Worm (Caenorhabditis elegans) whole organism, L1 larva: ENCODE measurements around the gene oig-2.

Experiments
- aly-2 ChIP-seq: fragments of 150-350 bp; optimal IDR thresholded peaks from 2 replicates; lab custom pipeline; 2014; ENCODE audit warnings: missing biosample characterization, missing genetic modification characterization
- blmp-1 ChIP-seq: fragments of 150-350 bp; optimal IDR thresholded peaks from 2 replicates; lab custom pipeline; 2014; ENCODE audit warnings: missing biosample characterization, missing genetic modification characterization
- ceh-63 ChIP-seq: fragments of 200-800 bp; sonication (Bioruptor generic); optimal IDR thresholded peaks from 2 replicates; lab custom pipeline; 2018; ENCODE audit warnings: mild to moderate bottlenecking, missing genetic modification characterization, missing compliant biosample characterization
- ceh-82 ChIP-seq, 3 experiments: fragments of 150-350 bp in 1 of 3; sonication (generic microtip) in 2 of 3; optimal IDR thresholded peaks; 2 replicates each; lab custom pipeline; 2014 to 2017; ENCODE audit warnings: missing biosample characterization in 3 of 3, missing genetic modification characterization in 3 of 3
- dsc-1 ChIP-seq: sonication (generic microtip); optimal IDR thresholded peaks from 2 replicates; lab custom pipeline; 2016; ENCODE audit warnings: mild to moderate bottlenecking, missing genetic modification characterization, missing compliant biosample characterization
- egl-13 ChIP-seq: sonication (generic microtip); optimal IDR thresholded peaks from 2 replicates; lab custom pipeline; 2016; ENCODE audit warnings: missing genotype, missing genetic modification reagents, missing genetic modification characterization, missing compliant biosample characterization
- egl-27 ChIP-seq, 2 experiments: fragments of 150-350 bp in 1 of 2; sonication (generic microtip); optimal IDR thresholded peaks; 3 replicates each; lab custom pipeline; 2017 to 2018; ENCODE audit warnings: missing biosample characterization in 2 of 2, missing genetic modification characterization in 2 of 2, missing genetic modification reagents in 2 of 2
- ets-5 ChIP-seq: fragments of 200-800 bp; sonication (Bioruptor generic); IDR thresholded peaks from 2 replicates; pipeline ENCODE4 v1.3.6; 2022; ENCODE audit warnings: missing genetic modification characterization, missing compliant biosample characterization
- fkh-10 ChIP-seq: sonication (generic microtip); optimal IDR thresholded peaks from 2 replicates; lab custom pipeline; 2017; ENCODE audit warnings: missing biosample characterization, missing genetic modification reagents, missing genetic modification characterization
- grh-1 ChIP-seq: fragments of 200-800 bp; sonication (Bioruptor generic); IDR thresholded peaks from 2 replicates; pipeline ENCODE4 v1.3.6; 2022; ENCODE audit warnings: missing genetic modification reagents, missing genetic modification characterization, missing compliant biosample characterization
- irx-1 ChIP-seq: sonication (generic microtip); optimal IDR thresholded peaks from 2 replicates; lab custom pipeline; 2016; ENCODE audit warnings: missing genetic modification characterization, missing compliant biosample characterization
- jun-1 ChIP-seq: fragments of 150-350 bp; optimal IDR thresholded peaks from 2 replicates; lab custom pipeline; 2014; ENCODE audit warnings: missing biosample characterization, missing genetic modification reagents, missing genetic modification characterization
- lin-35 ChIP-seq, 2 experiments: fragments of 150-350 bp; optimal IDR thresholded peaks; 2 replicates each; lab custom pipeline; 2014; ENCODE audit warnings: missing biosample characterization in 2 of 2, missing genetic modification characterization in 2 of 2, missing genetic modification reagents in 2 of 2
- lin-39 ChIP-seq: fragments of 150-350 bp; optimal IDR thresholded peaks from 2 replicates; lab custom pipeline; 2014; ENCODE audit warnings: missing biosample characterization, missing genetic modification reagents, missing genetic modification characterization
- lir-3 ChIP-seq: sonication (generic microtip); optimal IDR thresholded peaks from 2 replicates; lab custom pipeline; 2016; ENCODE audit warnings: mild to moderate bottlenecking, missing genetic modification characterization, moderate library complexity, missing compliant biosample characterization; ENCODE audit not compliant: poor library complexity
- mdl-1 ChIP-seq, 2 experiments: fragments of 150-350 bp; optimal IDR thresholded peaks; 2 replicates each; lab custom pipeline; 2014 to 2017; ENCODE audit warnings: missing biosample characterization in 2 of 2, missing genetic modification characterization in 2 of 2, inconsistent platforms in 1 of 2
- nhr-19 ChIP-seq: fragments of 200-800 bp; sonication (Bioruptor generic); conservative IDR thresholded peaks from 2 replicates; pipeline ENCODE4 v1.3.6; 2022; ENCODE audit warnings: missing genetic modification characterization, missing compliant biosample characterization
- nhr-237 ChIP-seq: fragments of 150-350 bp; optimal IDR thresholded peaks from 2 replicates; lab custom pipeline; 2014; ENCODE audit warnings: missing biosample characterization, missing genetic modification characterization
- nhr-47 ChIP-seq: sonication (generic microtip); optimal IDR thresholded peaks from 2 replicates; lab custom pipeline; 2016; ENCODE audit warnings: mild to moderate bottlenecking, missing genetic modification characterization, moderate library complexity, missing compliant biosample characterization
- nhr-77 ChIP-seq: fragments of 150-350 bp; optimal IDR thresholded peaks from 2 replicates; lab custom pipeline; 2014; ENCODE audit warnings: missing biosample characterization, missing genetic modification characterization
- nhr-84 ChIP-seq: sonication (generic microtip); optimal IDR thresholded peaks from 2 replicates; lab custom pipeline; 2017; ENCODE audit warnings: missing biosample characterization, missing genetic modification characterization
- nhr-85 ChIP-seq: sonication (generic microtip); peaks from one replicate; lab custom pipeline; 2016; ENCODE audit warnings: missing genetic modification characterization, inconsistent platforms, missing compliant biosample characterization
- sptf-1 ChIP-seq: fragments of 150-350 bp; optimal IDR thresholded peaks from 2 replicates; lab custom pipeline; 2014; ENCODE audit warnings: missing biosample characterization, missing genetic modification characterization
- sup-37 ChIP-seq: fragments of 200-800 bp; sonication (Bioruptor generic); optimal IDR thresholded peaks from 2 replicates; lab custom pipeline; 2018; ENCODE audit warnings: mild to moderate bottlenecking, missing genetic modification characterization, missing compliant biosample characterization
- tlp-1 ChIP-seq: fragments of 150-350 bp; optimal IDR thresholded peaks from 2 replicates; lab custom pipeline; 2014; ENCODE audit warnings: missing biosample characterization, missing genetic modification characterization
- unc-130 ChIP-seq: fragments of 150-350 bp; optimal IDR thresholded peaks from 2 replicates; lab custom pipeline; 2017; ENCODE audit warnings: missing biosample characterization, missing genetic modification characterization, inconsistent platforms
- unc-30 ChIP-seq: sonication (generic microtip); optimal IDR thresholded peaks from 2 replicates; lab custom pipeline; 2017; ENCODE audit warnings: missing biosample characterization, missing genetic modification characterization
- xbp-1 ChIP-seq: sonication (generic microtip); optimal IDR thresholded peaks from 2 replicates; lab custom pipeline; 2016; ENCODE audit warnings: missing genetic modification characterization, missing compliant biosample characterization
- ztf-4 ChIP-seq: fragments of 150-350 bp; optimal IDR thresholded peaks from 2 replicates; lab custom pipeline; 2014; ENCODE audit warnings: missing biosample characterization, missing genetic modification characterization

The oig-2 gene

DNA sequence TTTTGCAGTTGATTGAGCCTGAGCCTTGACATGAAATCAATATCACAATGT, 42.6 kb downstream of the oig-2 start, which contains the start of gene ptr-18:
Gene ptr-18 (plus strand): TSS at position 9 of the 51 bp plus-strand sequence.
- TF ChIP-seq mdl-1 (tag; optimal IDR thresholded peaks at IDR 0.05; lab: Kevin White, UChicago) (no peak), ceh-82 (tag; optimal IDR thresholded peaks at IDR 0.05; lab: Kevin White, UChicago) (no peak), lin-39 (no peak), egl-27 (tag; optimal IDR thresholded peaks at IDR 0.05; lab: Kevin White, UChicago) (no peak), tlp-1 (tag; lab: Kevin White, UChicago) (no peak), aly-2 (tag; lab: Kevin White, UChicago) (no peak), unc-130 (tag; lab: Kevin White, UChicago) (no peak), sup-37 (GFP tag; lab: Kevin White, UChicago) (no peak), nhr-47 (no peak), lin-35 (GFP tag; optimal IDR thresholded peaks at IDR 0.05; lab: Kevin White, UChicago) (no peak), ceh-63 (GFP tag; lab: Kevin White, UChicago) (no peak), fkh-10 (no peak), grh-1 (GFP tag; lab: Robert Waterston, UW) (no peak)

DNA sequence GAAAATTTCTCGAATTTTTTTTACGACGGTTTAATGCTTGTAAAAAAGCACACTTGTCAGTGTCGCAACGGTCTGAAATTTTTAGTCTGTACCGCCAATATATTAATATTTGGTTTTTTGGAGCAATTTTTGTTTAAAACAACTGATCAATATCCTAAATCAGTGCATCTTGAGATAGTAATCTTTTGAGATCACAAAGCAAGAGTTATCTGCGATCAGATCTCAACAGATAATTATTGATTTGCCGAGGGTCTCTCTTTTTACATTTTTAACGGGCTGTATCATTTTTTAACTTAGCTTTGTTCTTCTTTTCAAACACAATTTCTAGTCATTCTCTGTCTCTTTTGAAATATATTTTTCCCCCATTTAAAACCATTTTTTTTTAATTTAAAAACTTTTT, 42.8 kb downstream of the oig-2 start:
- no peak for TF ChIP-seq sptf-1 (tag; lab: Kevin White, UChicago)
- no peak for TF ChIP-seq nhr-47
- peak; percentile 69 for TF ChIP-seq nhr-85
- TF ChIP-seq ceh-82 (tag; optimal IDR thresholded peaks at IDR 0.05; lab: Kevin White, UChicago) = no peak
- TF ChIP-seq ztf-4 (tag; lab: Kevin White, UChicago) = no peak

DNA sequence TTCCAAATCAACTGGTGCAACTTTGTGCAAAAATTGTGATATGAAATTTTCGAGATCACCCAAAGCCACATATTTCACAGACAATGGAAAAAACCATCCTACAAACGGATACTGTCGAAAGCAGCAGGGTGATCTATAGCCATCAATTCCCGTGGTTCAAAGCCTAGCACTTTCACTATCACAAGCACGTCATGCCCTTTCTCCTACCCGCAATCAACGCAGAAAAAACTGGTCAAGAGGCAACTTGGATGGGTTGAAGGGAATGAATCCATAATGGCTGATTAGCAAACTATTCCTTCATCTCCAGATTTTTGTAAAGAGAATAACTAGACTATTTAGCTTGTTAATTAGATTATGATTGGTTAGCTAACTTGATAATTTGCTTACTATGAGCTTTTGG, 46.2 kb downstream of the oig-2 start:
- TF ChIP-seq ceh-82 (tag; optimal IDR thresholded peaks at IDR 0.05; lab: Kevin White, UChicago) (no peak), egl-13 (tag; lab: Kevin White, UChicago) (no peak), lir-3 (tag; lab: Kevin White, UChicago) (no peak), dsc-1 (no peak), blmp-1 (tag; lab: Kevin White, UChicago) (peak; percentile 91), nhr-77 (tag; lab: Kevin White, UChicago) (no peak), unc-30 (no peak), jun-1 (tag; lab: Kevin White, UChicago) (no peak), mdl-1 (tag; optimal IDR thresholded peaks at IDR 0.05; lab: Kevin White, UChicago) (no peak)

DNA sequence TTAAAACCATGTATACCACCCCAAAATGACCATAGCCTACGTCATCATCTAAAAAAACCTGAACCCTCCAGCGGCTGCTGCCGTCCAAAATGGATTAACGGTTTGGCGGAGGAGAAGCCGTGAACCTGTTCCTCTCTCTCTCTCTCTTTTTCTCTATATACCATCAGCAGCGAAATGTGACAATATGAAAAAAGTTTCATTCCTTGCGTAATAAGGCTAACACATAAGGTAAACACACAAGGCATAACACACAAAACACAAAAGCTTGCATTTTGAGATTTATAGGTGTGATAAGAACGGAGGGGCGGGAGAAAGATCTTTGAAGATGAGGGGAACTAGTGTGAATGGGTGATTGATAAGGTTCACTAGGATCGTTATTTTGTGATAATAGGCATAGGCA, 46.7 kb downstream of the oig-2 start:
- no peak for TF ChIP-seq sptf-1 (tag; lab: Kevin White, UChicago)
- TF ChIP-seq tlp-1 (tag; lab: Kevin White, UChicago) = no peak
- TF ChIP-seq lir-3 (tag; lab: Kevin White, UChicago) = no peak
- TF ChIP-seq irx-1 = no peak
- TF ChIP-seq ets-5 (GFP tag; lab: Robert Waterston, UW) = no peak
- no peak for TF ChIP-seq nhr-47
- TF ChIP-seq lin-39 = no peak
- TF ChIP-seq blmp-1 (tag; lab: Kevin White, UChicago) = peak; percentile 34
- TF ChIP-seq nhr-19 (GFP tag; lab: Robert Waterston, UW) = no peak
- no peak for TF ChIP-seq xbp-1
- TF ChIP-seq nhr-85 = peak; percentile 25
- no peak for TF ChIP-seq nhr-84
- no peak for TF ChIP-seq nhr-237 (tag; lab: Kevin White, UChicago)

DNA sequence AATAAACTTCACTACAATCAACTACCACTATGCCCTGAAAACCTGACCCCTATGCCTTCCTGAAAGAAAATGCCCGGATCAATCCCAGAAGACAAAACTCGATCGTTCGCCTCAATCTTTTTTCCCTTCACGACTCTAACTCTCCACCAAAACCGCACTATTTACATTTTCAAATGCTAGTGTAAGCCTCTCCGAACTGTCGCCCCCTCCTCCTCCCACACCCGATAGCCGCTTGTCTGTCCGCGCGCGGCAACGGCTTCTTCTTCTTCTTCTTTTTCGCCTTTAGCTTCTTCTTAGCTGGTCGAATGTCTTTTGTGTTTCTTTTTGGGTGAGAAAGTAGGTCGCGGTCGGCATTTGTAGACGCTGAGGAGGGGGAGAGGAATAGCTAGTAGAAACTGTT, 47.8 kb downstream of the oig-2 start:
- TF ChIP-seq blmp-1 (tag; lab: Kevin White, UChicago) (peak; percentile 70), nhr-237 (tag; lab: Kevin White, UChicago) (no peak)
